Worm (Caenorhabditis elegans): ENCODE measurements around the gene clec-163.

clec-163 gene

ce11 chrIII:10807956-10808355 is 13.8 kb downstream of the clec-163 start:
- TF ChIP-seq ceh-90 (tag; optimal IDR thresholded peaks at IDR 0.05) (no peak), dpl-1 (GFP tag; optimal IDR thresholded peaks at IDR 0.05) (peak; percentile 3 to 61 (median 43)), xbp-1 (tag; optimal IDR thresholded peaks at IDR 0.05) (peak; percentile 6), nhr-47 (tag; optimal IDR thresholded peaks at IDR 0.05) (peak; percentile 3), lin-35 (GFP tag; optimal IDR thresholded peaks at IDR 0.05) (peak; percentile 45 to 55), rnt-1 (tag; optimal IDR thresholded peaks at IDR 0.05) (peak; percentile 43), ceh-82 (tag; optimal IDR thresholded peaks at IDR 0.05) (peak in 1 of 3 experiments; percentile 67), tbx-2 (tag; optimal IDR thresholded peaks at IDR 0.05) (peak; percentile 11), efl-1 (optimal IDR thresholded peaks at IDR 0.05) (peak; percentile 29 to 80), efl-1 (GFP tag; optimal IDR thresholded peaks at IDR 0.05 in 1 of 2) (peak; percentile 49 to 92), zip-4 (GFP tag; optimal IDR thresholded peaks at IDR 0.05) (no peak), nhr-71 (tag; optimal IDR thresholded peaks at IDR 0.05) (peak; percentile 28), ceh-88 (GFP tag; IDR thresholded peaks at IDR 0.05) (no peak), nhr-19 (GFP tag; conservative IDR thresholded peaks at IDR 0.05) (peak; percentile 2; the same call in 1 of the 2 replicates), nhr-77 (tag; optimal IDR thresholded peaks at IDR 0.05) (no peak), snu-23 (GFP tag; optimal IDR thresholded peaks at IDR 0.05) (peak; percentile 30), F16B12.6 (tag; optimal IDR thresholded peaks at IDR 0.05) (peak; percentile 5), skn-1 (tag; optimal IDR thresholded peaks at IDR 0.05) (peak; percentile 50), lsy-2 (tag; optimal IDR thresholded peaks at IDR 0.05) (peak; percentile 2 to 34), mdl-1 (tag; optimal IDR thresholded peaks at IDR 0.05) (peak in 1 of 2 experiments; percentile 17), lin-14 (GFP tag; optimal IDR thresholded peaks at IDR 0.05) (peak; percentile 77), grh-1 (GFP tag; IDR thresholded peaks at IDR 0.05) (no peak), sup-37 (GFP tag; optimal IDR thresholded peaks at IDR 0.05) (no peak)

- TF ChIP-seq C34B4.2 (tag; optimal IDR thresholded peaks at IDR 0.05) (no peak), nhr-20 (tag; optimal IDR thresholded peaks at IDR 0.05) (no peak), unc-62 (GFP tag; optimal IDR thresholded peaks at IDR 0.05) (no peak), isw-1 (GFP tag; IDR thresholded peaks at IDR 0.05) (no peak), elt-2 (tag; optimal IDR thresholded peaks at IDR 0.05) (no peak), nhr-71 (tag; optimal IDR thresholded peaks at IDR 0.05) (no peak), Y116A8C.19 (tag; optimal IDR thresholded peaks at IDR 0.05; ENCODE audit: borderline replicate concordance) (no peak)
Measured at ce11 chrIII:10808802-10809201, 14.7 kb downstream of the clec-163 start.

- TF ChIP-seq lin-15B (tag; optimal IDR thresholded peaks at IDR 0.05) (no peak), efl-1 (optimal IDR thresholded peaks at IDR 0.05) (no peak), efl-1 (GFP tag; optimal IDR thresholded peaks at IDR 0.05 in 1 of 2) (peak in 1 of 2 experiments; percentile 86), lin-35 (GFP tag; optimal IDR thresholded peaks at IDR 0.05) (no peak), hpl-2 (GFP tag; optimal IDR thresholded peaks at IDR 0.05) (no peak)
Measured at ce11 chrIII:10809568-10809967, 15.4 kb downstream of the clec-163 start.

ce11 chrIII:10810483-10810836 is 16.3 kb downstream of the clec-163 start:
- no peak for TF ChIP-seq alr-1 (tag; optimal IDR thresholded peaks at IDR 0.05; ENCODE audit: borderline replicate concordance)
- no peak for TF ChIP-seq nhr-77 (tag; optimal IDR thresholded peaks at IDR 0.05)
- TF ChIP-seq unc-86 (tag; optimal IDR thresholded peaks at IDR 0.05) = no peak
- TF ChIP-seq efl-1 (optimal IDR thresholded peaks at IDR 0.05) = no peak
- no peak for TF ChIP-seq efl-1 (GFP tag; optimal IDR thresholded peaks at IDR 0.05 in 1 of 2)
- TF ChIP-seq ceh-63 (GFP tag; optimal IDR thresholded peaks at IDR 0.05) = no peak
- TF ChIP-seq unc-62 (GFP tag; optimal IDR thresholded peaks at IDR 0.05) = no peak
- TF ChIP-seq nhr-84 (tag; optimal IDR thresholded peaks at IDR 0.05) = no peak
- no peak for TF ChIP-seq aha-1 (tag; optimal IDR thresholded peaks at IDR 0.05)
- TF ChIP-seq aly-2 (tag; optimal IDR thresholded peaks at IDR 0.05) = no peak
- TF ChIP-seq xbp-1 (tag; optimal IDR thresholded peaks at IDR 0.05) = no peak
- TF ChIP-seq nhr-76 (tag; optimal IDR thresholded peaks at IDR 0.05) = no peak
- TF ChIP-seq mef-2 (tag; optimal IDR thresholded peaks at IDR 0.05) = no peak
- TF ChIP-seq jun-1 (tag; optimal IDR thresholded peaks at IDR 0.05) = no peak
